Fruit fly (Drosophila melanogaster) whole organism, embryonic: Measurements from ENCODE around the gene Dhc36C.

Source experiments
- Ada2b ChIP-seq: fragments of 200-800 bp; sonication (Bioruptor generic); IDR thresholded peaks from 2 replicates; pipeline ENCODE4 v1.3.6; 2022; ENCODE audit warnings: missing biosample characterization, missing genetic modification characterization
- Adf1 ChIP-seq: fragments of 200-800 bp; sonication (Bioruptor generic); IDR thresholded peaks from 2 replicates; pipeline ENCODE4 v1.3.6; 2022; ENCODE audit warnings: missing biosample characterization, missing genetic modification characterization
- Aef1 ChIP-seq: fragments of 200-800 bp; sonication (Bioruptor generic); IDR thresholded peaks from 3 replicates; pipeline ENCODE4 v1.3.6; 2022; ENCODE audit warnings: missing biosample characterization, missing genetic modification characterization
- Asciz ChIP-seq: fragments of 200-800 bp; sonication (Bioruptor generic); optimal IDR thresholded peaks from 2 replicates; lab custom pipeline; 2017; ENCODE audit warnings: missing biosample characterization, mild to moderate bottlenecking, missing genetic modification characterization, missing genetic modification reagents
- Bteb2 ChIP-seq: fragments of 200-800 bp; sonication (Bioruptor generic); optimal IDR thresholded peaks from 2 replicates; lab custom pipeline; 2016; ENCODE audit warnings: missing biosample characterization, missing genetic modification characterization
- CG10366 ChIP-seq: fragments of 200-800 bp; sonication (Bioruptor generic); IDR thresholded peaks from 2 replicates; pipeline ENCODE4 v1.3.6; 2022; ENCODE audit warnings: missing biosample characterization, missing genetic modification characterization
- CG12219 ChIP-seq: fragments of 200-800 bp; sonication (Bioruptor generic); optimal IDR thresholded peaks from 3 replicates; lab custom pipeline; 2018; ENCODE audit warnings: missing biosample characterization, mild to moderate bottlenecking, missing genetic modification characterization
- CG12744 ChIP-seq: fragments of 200-800 bp; sonication (Bioruptor generic); optimal IDR thresholded peaks from 2 replicates; lab custom pipeline; 2016; ENCODE audit warnings: missing biosample characterization, missing genetic modification characterization
- CG13296 ChIP-seq: fragments of 200-800 bp; sonication (Bioruptor generic); optimal IDR thresholded peaks from 3 replicates; lab custom pipeline; 2018; ENCODE audit warnings: missing biosample characterization, mild to moderate bottlenecking, missing genetic modification characterization
- CG13894 ChIP-seq: fragments of 200-800 bp; sonication (Bioruptor generic); optimal IDR thresholded peaks from 3 replicates; lab custom pipeline; 2018; ENCODE audit warnings: missing biosample characterization, mild to moderate bottlenecking, missing genetic modification characterization, moderate library complexity
- CG16779 ChIP-seq: fragments of 200-800 bp; sonication (Bioruptor generic); IDR thresholded peaks from 2 replicates; pipeline ENCODE4 v1.3.6; 2022; ENCODE audit warnings: missing biosample characterization, missing genetic modification characterization
- CG17912 ChIP-seq: fragments of 200-800 bp; sonication (Bioruptor generic); optimal IDR thresholded peaks from 2 replicates; lab custom pipeline; 2018; ENCODE audit warnings: missing biosample characterization, mild to moderate bottlenecking, missing genetic modification characterization
- CG2875 ChIP-seq: fragments of 200-800 bp; sonication (Bioruptor generic); optimal IDR thresholded peaks from 2 replicates; lab custom pipeline; 2017; ENCODE audit warnings: missing biosample characterization, mild to moderate bottlenecking, missing genetic modification characterization, missing genetic modification reagents
- CG32767 ChIP-seq: fragments of 200-800 bp; sonication (Bioruptor generic); IDR thresholded peaks from 2 replicates; pipeline ENCODE4 v1.3.6; 2022; ENCODE audit warnings: missing biosample characterization, missing genetic modification characterization
- CG33557 ChIP-seq: fragments of 200-800 bp; sonication (Bioruptor generic); optimal IDR thresholded peaks from 2 replicates; lab custom pipeline; 2019; ENCODE audit warnings: missing biosample characterization, mild to moderate bottlenecking, missing genetic modification characterization, moderate library complexity
- CG3995 ChIP-seq: fragments of 200-800 bp; sonication (Bioruptor generic); optimal IDR thresholded peaks from 3 replicates; lab custom pipeline; 2016; ENCODE audit warnings: missing biosample characterization, missing genetic modification characterization
- CG4404 ChIP-seq: fragments of 200-800 bp; sonication (Bioruptor generic); IDR thresholded peaks from 2 replicates; pipeline ENCODE4 v1.3.6; 2022; ENCODE audit warnings: missing biosample characterization, missing genetic modification characterization
- CG6654 ChIP-seq: fragments of 200-800 bp; sonication (Bioruptor generic); optimal IDR thresholded peaks from 2 replicates; lab custom pipeline; 2017; ENCODE audit warnings: missing biosample characterization, mild to moderate bottlenecking, missing genetic modification characterization
- CG7556 ChIP-seq: fragments of 200-800 bp; sonication (Bioruptor generic); optimal IDR thresholded peaks from 2 replicates; lab custom pipeline; 2017; ENCODE audit warnings: missing biosample characterization, mild to moderate bottlenecking, missing genetic modification characterization
- CG8388 ChIP-seq: fragments of 200-800 bp; sonication (Bioruptor generic); optimal IDR thresholded peaks from 2 replicates; lab custom pipeline; 2019; ENCODE audit warnings: missing biosample characterization, mild to moderate bottlenecking, missing genetic modification characterization, moderate library complexity
- CG9437 ChIP-seq: fragments of 200-800 bp; sonication (Bioruptor generic); optimal IDR thresholded peaks from 2 replicates; lab custom pipeline; 2018; ENCODE audit warnings: missing biosample characterization, mild to moderate bottlenecking, missing genetic modification characterization
- Dad ChIP-seq: fragments of 200-800 bp; sonication (Bioruptor generic); optimal IDR thresholded peaks from 3 replicates; lab custom pipeline; 2016; ENCODE audit warnings: missing biosample characterization, missing genetic modification characterization
- Dip3 ChIP-seq: fragments of 200-800 bp; sonication (Bioruptor generic); optimal IDR thresholded peaks from 3 replicates; lab custom pipeline; 2016; ENCODE audit warnings: missing biosample characterization, missing genetic modification characterization
- Doc3 ChIP-seq: fragments of 200-800 bp; sonication (Bioruptor generic); IDR thresholded peaks from 3 replicates; pipeline ENCODE4 v1.3.6; 2022; ENCODE audit warnings: missing biosample characterization, missing genetic modification characterization; ENCODE audit not compliant: partially characterized antibody
- E2f1 ChIP-seq: fragments of 200-800 bp; sonication (Bioruptor generic); IDR thresholded peaks from 2 replicates; pipeline ENCODE4 v1.3.6; 2022; ENCODE audit warnings: missing biosample characterization, missing genetic modification characterization
- H2.0 ChIP-seq: fragments of 200-800 bp; sonication (Bioruptor generic); IDR thresholded peaks from 2 replicates; pipeline ENCODE4 v1.3.6; 2022; ENCODE audit warnings: missing biosample characterization, missing genetic modification characterization
- Lim3 ChIP-seq: fragments of 200-800 bp; sonication (Bioruptor generic); IDR thresholded peaks from 2 replicates; pipeline ENCODE4 v1.3.6; 2022; ENCODE audit warnings: missing biosample characterization, missing genetic modification characterization
- Max ChIP-seq: fragments of 200-800 bp; sonication (Bioruptor generic); optimal IDR thresholded peaks from 2 replicates; lab custom pipeline; 2016; ENCODE audit warnings: missing biosample characterization, mild to moderate bottlenecking, missing genetic modification characterization
- Med ChIP-seq: fragments of 200-800 bp; sonication (Bioruptor generic); peaks from one replicate; lab custom pipeline; 2016; ENCODE audit warnings: missing biosample characterization, missing genetic modification characterization, mild to moderate bottlenecking, inconsistent platforms, moderate library complexity
- NK7.1 ChIP-seq: fragments of 200-800 bp; sonication (Bioruptor generic); optimal IDR thresholded peaks from 3 replicates; lab custom pipeline; 2016; ENCODE audit warnings: missing biosample characterization, missing genetic modification characterization
- Usf ChIP-seq: fragments of 200-800 bp; sonication (Bioruptor generic); optimal IDR thresholded peaks from 2 replicates; lab custom pipeline; 2017; ENCODE audit warnings: missing genotype, missing biosample characterization, missing genetic modification characterization
- Xrp1 ChIP-seq: fragments of 200-800 bp; sonication (Bioruptor generic); IDR thresholded peaks from 2 replicates; pipeline ENCODE4 v1.3.6; 2022; ENCODE audit warnings: missing biosample characterization, missing genetic modification characterization
- abd-A ChIP-seq: fragments of 200-800 bp; sonication (Bioruptor generic); optimal IDR thresholded peaks from 3 replicates; lab custom pipeline; 2019; ENCODE audit warnings: missing biosample characterization, mild to moderate bottlenecking, missing genetic modification characterization, moderate library complexity
- ci ChIP-seq: fragments of 200-800 bp; sonication (Bioruptor generic); IDR thresholded peaks from 3 replicates; pipeline ENCODE4 v1.3.6; 2022; ENCODE audit warnings: missing biosample characterization, missing genetic modification characterization
- da ChIP-seq: fragments of 200-800 bp; sonication (Bioruptor generic); optimal IDR thresholded peaks from 2 replicates; lab custom pipeline; 2016; ENCODE audit warnings: missing biosample characterization, missing genetic modification characterization
- eve ChIP-seq, 2 experiments: fragments of >200 bp; optimal IDR thresholded peaks; 2 replicates each; lab custom pipeline; 2017; ENCODE audit warnings: missing biosample characterization in 2 of 2, missing genetic modification characterization in 2 of 2
- hth ChIP-seq: fragments of >200 bp; optimal IDR thresholded peaks from 2 replicates; lab custom pipeline; 2017; ENCODE audit warnings: inconsistent platforms
- insv ChIP-seq, 2 experiments: fragments of 200-800 bp; sonication (Bioruptor generic); optimal IDR thresholded peaks; 3 replicates each; lab custom pipeline; 2016 to 2018; ENCODE audit warnings: missing biosample characterization in 2 of 2, missing genetic modification characterization in 2 of 2
- jing ChIP-seq: fragments of 200-800 bp; sonication (Bioruptor generic); optimal IDR thresholded peaks from 2 replicates; lab custom pipeline; 2018; ENCODE audit warnings: missing biosample characterization, mild to moderate bottlenecking, missing genetic modification characterization
- odd ChIP-seq: fragments of 200-800 bp; sonication (Bioruptor generic); optimal IDR thresholded peaks from 2 replicates; lab custom pipeline; 2017; ENCODE audit warnings: missing biosample characterization, mild to moderate bottlenecking, missing genetic modification characterization
- run ChIP-seq: fragments of 200-800 bp; sonication (Bioruptor generic); optimal IDR thresholded peaks from 3 replicates; lab custom pipeline; 2018; ENCODE audit warnings: missing biosample characterization, mild to moderate bottlenecking, missing genetic modification characterization
- so ChIP-seq: fragments of 200-800 bp; sonication (Bioruptor generic); IDR thresholded peaks from 3 replicates; pipeline ENCODE4 v1.3.6; 2022; ENCODE audit warnings: missing biosample characterization, missing genetic modification characterization
- zfh1 ChIP-seq: fragments of 200-800 bp; sonication (Bioruptor generic); IDR thresholded peaks from 3 replicates; pipeline ENCODE4 v1.3.6; 2022; ENCODE audit warnings: missing biosample characterization, missing genetic modification characterization

Dhc36C gene

DNA sequence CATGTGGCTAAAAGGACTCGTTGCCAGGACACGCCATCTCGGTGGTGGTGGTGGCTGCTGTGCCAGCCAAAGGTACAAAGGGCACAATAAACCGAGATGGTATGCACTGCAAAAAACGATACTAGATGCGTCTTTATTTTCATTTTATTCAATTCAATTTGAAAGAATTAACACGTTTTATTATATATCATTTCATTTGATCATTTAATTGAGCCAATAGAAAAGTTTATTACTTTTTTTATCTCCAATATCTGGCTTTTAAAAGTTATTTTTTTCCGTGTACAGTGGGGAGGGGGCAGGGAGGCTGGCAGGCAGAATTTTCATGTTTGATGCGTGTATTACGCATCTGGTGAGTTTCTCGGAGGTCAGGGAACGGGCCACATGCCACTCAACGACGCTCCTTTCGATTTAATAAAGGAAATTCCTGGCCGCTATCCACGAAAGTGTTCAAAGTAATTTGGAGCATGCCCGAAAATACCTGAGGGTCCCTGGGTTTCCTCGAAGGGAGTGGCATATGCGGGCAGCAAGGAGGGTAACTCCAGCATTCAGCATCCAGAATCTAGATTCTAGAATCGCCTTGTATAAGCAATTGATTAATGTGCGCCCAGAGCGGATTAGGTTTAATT, 13.0 kb downstream of the Dhc36C start (continued):
- TF ChIP-seq Doc3 (GFP tag; lab: Robert Waterston, UW): no peak
- peak; percentile 57 for TF ChIP-seq Usf (GFP tag; lab: Kevin White, UChicago)
- TF ChIP-seq E2f1 (GFP tag; lab: Robert Waterston, UW): peak; percentile 79
- TF ChIP-seq CG32767 (GFP tag; lab: Robert Waterston, UW): peak; percentile 85
- peak; percentile 41; the same call in 1 of the 2 replicates for TF ChIP-seq Lim3
- peak; percentile 85 for TF ChIP-seq so (GFP tag; lab: Robert Waterston, UW)
- no peak for TF ChIP-seq Med (GFP tag; lab: Kevin White, UChicago)
- TF ChIP-seq CG10366 (GFP tag; lab: Robert Waterston, UW): peak; percentile 64
- TF ChIP-seq CG4404: peak; percentile 86
- TF ChIP-seq CG12744 (GFP tag; lab: Kevin White, UChicago): no peak
- peak; percentile 95 for TF ChIP-seq CG33557
- peak; percentile 55 for TF ChIP-seq Dad
- peak; percentile 48 for TF ChIP-seq jing (GFP tag; lab: Kevin White, UChicago)
- peak; percentile 21 for TF ChIP-seq Dip3 (GFP tag; lab: Kevin White, UChicago)
- peak; percentile 71 for TF ChIP-seq Aef1 (GFP tag; lab: Robert Waterston, UW)
- TF ChIP-seq ci (GFP tag; lab: Robert Waterston, UW): peak; percentile 88
- TF ChIP-seq CG13296 (GFP tag; lab: Kevin White, UChicago): peak; percentile 88
- peak; percentile 57 for TF ChIP-seq NK7.1 (GFP tag; lab: Kevin White, UChicago)
- TF ChIP-seq run (tag; lab: Kevin White, UChicago): peak; percentile 74
- TF ChIP-seq Xrp1 (GFP tag; lab: Robert Waterston, UW): peak; percentile 95
- peak; percentile 90 for TF ChIP-seq zfh1 (GFP tag; lab: Robert Waterston, UW)
- TF ChIP-seq CG6654 (GFP tag; lab: Kevin White, UChicago): peak; percentile 63
- peak; percentile 89 for TF ChIP-seq CG8388 (GFP tag; lab: Kevin White, UChicago)
- TF ChIP-seq Max (GFP tag; lab: Kevin White, UChicago): peak; percentile 63
- TF ChIP-seq Bteb2 (GFP tag; lab: Kevin White, UChicago): no peak
- TF ChIP-seq H2.0 (GFP tag; lab: Robert Waterston, UW): peak; percentile 78
- TF ChIP-seq eve (GFP tag; optimal IDR thresholded peaks at IDR 0.05; lab: Kevin White, UChicago): no peak
- TF ChIP-seq Adf1 (GFP tag; lab: Robert Waterston, UW): peak; percentile 44; the same call in 1 of the 2 replicates
- TF ChIP-seq odd (GFP tag; lab: Kevin White, UChicago): peak; percentile 80
- TF ChIP-seq da (GFP tag; lab: Kevin White, UChicago): peak; percentile 40
- TF ChIP-seq hth (lab: Kevin White, UChicago): no peak
- peak; percentile 87 for TF ChIP-seq Asciz
- TF ChIP-seq CG13894 (tag; lab: Kevin White, UChicago): peak; percentile 85
- peak; percentile 86 for TF ChIP-seq Ada2b (GFP tag; lab: Robert Waterston, UW)
- peak in 1 of 2 experiments; percentile 48 for TF ChIP-seq insv (GFP tag; optimal IDR thresholded peaks at IDR 0.05; lab: Kevin White, UChicago)
- peak; percentile 72 for TF ChIP-seq CG9437 (GFP tag; lab: Kevin White, UChicago)
- no peak for TF ChIP-seq CG17912
- TF ChIP-seq CG12219 (GFP tag; lab: Kevin White, UChicago): peak; percentile 83
- TF ChIP-seq CG2875 (GFP tag; lab: Kevin White, UChicago): peak; percentile 87
- TF ChIP-seq CG3995 (GFP tag; lab: Kevin White, UChicago): no peak
- peak; percentile 37; the same call in 1 of the 2 replicates for TF ChIP-seq CG16779 (GFP tag; lab: Robert Waterston, UW)
- TF ChIP-seq CG7556: peak; percentile 94
- peak; percentile 89 for TF ChIP-seq abd-A (tag; lab: Kevin White, UChicago)
